Fruit fly (Drosophila melanogaster) whole organism, prepupa: ENCODE measurements around the gene CG7183.

Experiments used
- CG10631 ChIP-seq: fragments of 200-800 bp; sonication (Bioruptor generic); optimal IDR thresholded peaks from 2 replicates; lab custom pipeline; 2016; ENCODE audit warnings: missing biosample characterization, missing genetic modification characterization
- CG11294 ChIP-seq: fragments of 200-800 bp; sonication (Bioruptor generic); IDR thresholded peaks from 2 replicates; pipeline ENCODE4 v1.3.6; 2022; ENCODE audit warnings: missing biosample characterization, missing genetic modification characterization
- CG11762 ChIP-seq: fragments of 200-800 bp; sonication (Bioruptor generic); optimal IDR thresholded peaks from 3 replicates; lab custom pipeline; 2016; ENCODE audit warnings: missing biosample characterization, missing genetic modification characterization; ENCODE audit not compliant: insufficient read depth
- CG11902 ChIP-seq: fragments of 200-800 bp; sonication (Bioruptor generic); optimal IDR thresholded peaks from 3 replicates; lab custom pipeline; 2016; ENCODE audit warnings: missing biosample characterization, missing genetic modification characterization
- CG15336 ChIP-seq: fragments of 200-800 bp; sonication (Bioruptor generic); IDR thresholded peaks from 2 replicates; pipeline ENCODE4 v1.3.6; 2022; ENCODE audit warnings: missing biosample characterization, missing genetic modification characterization
- CG1621 ChIP-seq: fragments of 200-800 bp; sonication (Bioruptor generic); optimal IDR thresholded peaks from 3 replicates; lab custom pipeline; 2018; ENCODE audit warnings: missing biosample characterization, mild to moderate bottlenecking, missing genetic modification characterization
- CG32006 ChIP-seq: fragments of 200-800 bp; sonication (Bioruptor generic); optimal IDR thresholded peaks from 3 replicates; lab custom pipeline; 2017; ENCODE audit warnings: missing biosample characterization, mild to moderate bottlenecking, missing genetic modification characterization
- CG34406 ChIP-seq: fragments of 200-800 bp; sonication (Bioruptor generic); optimal IDR thresholded peaks from 3 replicates; lab custom pipeline; 2016; ENCODE audit warnings: missing biosample characterization, missing genetic modification characterization
- CG4318 ChIP-seq: fragments of 200-800 bp; sonication (Bioruptor generic); optimal IDR thresholded peaks from 3 replicates; lab custom pipeline; 2017; ENCODE audit warnings: missing biosample characterization, mild to moderate bottlenecking, missing genetic modification characterization
- CG6808 ChIP-seq: fragments of 200-800 bp; sonication (Bioruptor generic); optimal IDR thresholded peaks from 3 replicates; lab custom pipeline; 2017; ENCODE audit warnings: missing biosample characterization, missing genetic modification characterization, mild to moderate bottlenecking, moderate library complexity, missing genetic modification reagents
- CG8319 ChIP-seq: fragments of 200-800 bp; sonication (Bioruptor generic); optimal IDR thresholded peaks from 3 replicates; lab custom pipeline; 2016; ENCODE audit warnings: missing biosample characterization, missing genetic modification characterization
- CG8632 ChIP-seq: fragments of 200-800 bp; sonication (Bioruptor generic); optimal IDR thresholded peaks from 3 replicates; lab custom pipeline; 2016; ENCODE audit warnings: missing biosample characterization, missing genetic modification characterization
- CG9139 ChIP-seq: fragments of 200-800 bp; sonication (Bioruptor generic); optimal IDR thresholded peaks from 3 replicates; lab custom pipeline; 2017; ENCODE audit warnings: missing biosample characterization, mild to moderate bottlenecking, missing genetic modification characterization
- Eip93F ChIP-seq: fragments of 200-800 bp; sonication (Bioruptor generic); optimal IDR thresholded peaks from 2 replicates; lab custom pipeline; 2016; ENCODE audit warnings: missing biosample characterization, mild to moderate bottlenecking, missing genetic modification characterization
- Ets21C ChIP-seq: fragments of 200-800 bp; sonication (Bioruptor generic); optimal IDR thresholded peaks from 3 replicates; lab custom pipeline; 2016; ENCODE audit warnings: missing biosample characterization, missing genetic modification characterization
- Gug ChIP-seq: fragments of 200-800 bp; sonication (Bioruptor generic); IDR thresholded peaks from 2 replicates; pipeline ENCODE4 v1.3.6; 2022; ENCODE audit warnings: missing biosample characterization, missing genetic modification characterization
- Hr38 ChIP-seq: sonication (Bioruptor generic); optimal IDR thresholded peaks from 2 replicates; lab custom pipeline; 2016; ENCODE audit warnings: missing biosample characterization, missing genetic modification characterization
- Hr4 ChIP-seq: fragments of 200-800 bp; sonication (Bioruptor generic); optimal IDR thresholded peaks from 3 replicates; lab custom pipeline; 2016; ENCODE audit warnings: missing biosample characterization, missing genetic modification characterization
- Lpt ChIP-seq: fragments of 200-800 bp; sonication (Bioruptor generic); optimal IDR thresholded peaks from 3 replicates; lab custom pipeline; 2016; ENCODE audit warnings: missing biosample characterization, missing genetic modification characterization
- Sox14 ChIP-seq: fragments of 200-800 bp; sonication (Bioruptor generic); optimal IDR thresholded peaks from 3 replicates; lab custom pipeline; 2016; ENCODE audit warnings: missing biosample characterization, missing genetic modification characterization
- cyc ChIP-seq: fragments of 200-800 bp; sonication (Bioruptor generic); optimal IDR thresholded peaks from 3 replicates; lab custom pipeline; 2016; ENCODE audit warnings: missing biosample characterization, missing genetic modification characterization
- esn ChIP-seq: fragments of 200-800 bp; sonication (Bioruptor generic); optimal IDR thresholded peaks from 2 replicates; lab custom pipeline; 2016; ENCODE audit warnings: missing biosample characterization, mild to moderate bottlenecking, missing genetic modification characterization, moderate library complexity
- fd59A ChIP-seq: fragments of 200-800 bp; sonication (Bioruptor generic); optimal IDR thresholded peaks from 2 replicates; lab custom pipeline; 2017; ENCODE audit warnings: missing biosample characterization, mild to moderate bottlenecking, missing genetic modification characterization, missing genetic modification reagents
- fd85E ChIP-seq: fragments of 200-800 bp; sonication (Bioruptor generic); optimal IDR thresholded peaks from 3 replicates; lab custom pipeline; 2016; ENCODE audit warnings: missing biosample characterization, missing genetic modification characterization
- fkh ChIP-seq: fragments of 200-800 bp; sonication (Bioruptor generic); optimal IDR thresholded peaks from 3 replicates; lab custom pipeline; 2017; ENCODE audit warnings: missing biosample characterization, mild to moderate bottlenecking, missing genetic modification characterization, moderate library complexity
- lz ChIP-seq: fragments of 200-800 bp; sonication (Bioruptor generic); optimal IDR thresholded peaks from 3 replicates; lab custom pipeline; 2016; ENCODE audit warnings: missing biosample characterization, missing genetic modification characterization
- pdm3 ChIP-seq: fragments of 200-800 bp; sonication (Bioruptor generic); optimal IDR thresholded peaks from 3 replicates; lab custom pipeline; 2016; ENCODE audit warnings: missing biosample characterization, missing genetic modification characterization
- spab ChIP-seq: fragments of 200-800 bp; sonication (Bioruptor generic); optimal IDR thresholded peaks from 2 replicates; lab custom pipeline; 2017; ENCODE audit warnings: missing biosample characterization, mild to moderate bottlenecking, missing genetic modification characterization, missing genetic modification reagents
- svp ChIP-seq: fragments of 200-800 bp; sonication (Bioruptor generic); peaks from one replicate; lab custom pipeline; 2016; ENCODE audit warnings: missing biosample characterization, missing genetic modification characterization
- topi ChIP-seq: fragments of 200-800 bp; sonication (Bioruptor generic); optimal IDR thresholded peaks from 3 replicates; lab custom pipeline; 2016; ENCODE audit warnings: missing biosample characterization, missing genetic modification characterization

Gene CG7183

DNA sequence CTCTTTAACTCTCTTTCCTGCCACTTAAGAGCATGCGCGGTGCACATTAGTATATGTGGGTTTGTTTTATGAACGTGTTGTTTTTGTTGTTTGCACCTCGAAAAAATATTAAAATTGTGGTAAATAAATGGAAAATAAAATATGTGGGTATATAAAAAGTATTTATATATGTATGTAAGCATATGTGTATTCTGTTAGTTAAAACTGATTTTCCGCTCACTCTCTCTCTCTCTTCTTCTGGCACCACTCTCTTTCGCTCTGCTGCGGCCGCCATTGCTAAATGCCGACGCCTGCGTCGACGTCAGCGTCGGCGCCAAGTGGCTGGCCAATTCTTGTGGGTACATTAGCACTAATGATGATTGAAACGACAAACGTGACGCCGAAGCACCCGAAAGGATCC lies 44.8 kb upstream of the CG7183 start:
- TF ChIP-seq esn (GFP tag; lab: Kevin White, UChicago), result no peak
- TF ChIP-seq CG4318 (GFP tag; lab: Kevin White, UChicago), result no peak
- TF ChIP-seq Lpt (GFP tag; lab: Kevin White, UChicago), result no peak
- no peak for TF ChIP-seq fd59A (GFP tag; lab: Kevin White, UChicago)
- no peak for TF ChIP-seq Gug (GFP tag; lab: Robert Waterston, UW)
- no peak for TF ChIP-seq CG34406 (GFP tag; lab: Kevin White, UChicago)
- TF ChIP-seq cyc (GFP tag; lab: Kevin White, UChicago), result no peak

DNA sequence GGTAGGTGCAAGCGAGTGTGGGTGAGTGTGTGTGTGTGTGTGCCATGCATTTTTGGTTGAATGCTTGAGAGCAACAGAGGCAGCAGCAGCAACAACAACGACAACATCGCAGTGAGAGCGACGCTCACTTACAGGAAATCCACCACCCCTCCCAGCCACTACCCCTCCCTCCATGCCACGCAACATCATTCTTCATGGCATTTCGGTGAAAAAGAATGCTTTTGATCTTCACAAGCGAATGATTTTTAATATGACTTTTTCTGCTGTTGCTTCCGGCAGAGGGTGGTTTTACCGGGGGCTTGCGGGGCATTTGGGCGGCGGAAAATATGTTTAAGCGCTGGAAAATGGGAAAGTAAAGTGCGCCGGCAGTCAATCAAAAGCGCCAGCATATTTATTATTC lies 41.1 kb upstream of the CG7183 start:
- TF ChIP-seq CG11294 (GFP tag; lab: Robert Waterston, UW) (no peak), Lpt (GFP tag; lab: Kevin White, UChicago) (no peak), CG34406 (GFP tag; lab: Kevin White, UChicago) (no peak), CG9139 (GFP tag; lab: Kevin White, UChicago) (no peak), CG15336 (GFP tag; lab: Robert Waterston, UW) (no peak), esn (GFP tag; lab: Kevin White, UChicago) (no peak), Eip93F (no peak), cyc (GFP tag; lab: Kevin White, UChicago) (no peak)

dm6 chr3R:18260016-18260415 lies 39.5 kb upstream of the CG7183 start:
- TF ChIP-seq Lpt (GFP tag; lab: Kevin White, UChicago), result no peak
- TF ChIP-seq Ets21C, result no peak
- no peak for TF ChIP-seq svp (GFP tag; lab: Kevin White, UChicago)
- TF ChIP-seq lz (GFP tag; lab: Kevin White, UChicago), result no peak
- TF ChIP-seq Hr38 (GFP tag; lab: Kevin White, UChicago), result no peak
- no peak for TF ChIP-seq CG8632 (GFP tag; lab: Kevin White, UChicago)

- TF ChIP-seq Hr4 (no peak), CG1621 (tag; lab: Kevin White, UChicago) (peak; percentile 82)
These were observed 34.8 kb upstream of the CG7183 start, which contains the start of the genes Ada2a, Polr2D, Tgs1 and moi for dm6 chr3R:18255281-18255680. Gene Ada2a (minus strand): TSS chr3R:18255487. Gene Polr2D (minus strand): TSS chr3R:18255487. Gene Tgs1 (plus strand): TSS chr3R:18255530. Gene moi (plus strand): TSS chr3R:18255530.

DNA sequence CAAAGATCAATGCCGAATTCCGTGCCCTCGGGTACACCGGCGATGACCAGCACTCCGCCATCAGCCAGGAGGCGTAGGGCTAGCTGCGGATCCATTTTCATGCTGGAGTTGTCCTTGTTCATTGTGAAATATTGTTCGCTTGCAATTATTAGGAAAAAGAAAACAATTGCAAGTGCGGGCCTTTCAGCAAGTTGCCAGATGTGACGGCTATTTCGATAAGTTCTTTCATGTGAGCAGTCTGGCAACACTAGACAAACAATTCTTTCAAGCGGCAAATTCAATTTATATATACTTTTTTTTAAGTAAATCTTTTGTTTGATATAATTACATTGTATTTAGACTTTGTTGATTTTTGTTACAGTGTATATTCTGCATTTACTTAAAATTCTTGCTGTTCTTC lies 32.1 kb upstream of the CG7183 start, which contains the start of gene CG12320:
Gene CG12320, minus strand, starts transcription at position 157 of the 400 bp plus-strand sequence.
- peak; percentile 52 for TF ChIP-seq Sox14 (GFP tag; lab: Kevin White, UChicago)
- TF ChIP-seq CG1621 (tag; lab: Kevin White, UChicago), result peak; percentile 49
- no peak for TF ChIP-seq CG8319 (GFP tag; lab: Kevin White, UChicago)
- TF ChIP-seq esn (GFP tag; lab: Kevin White, UChicago), result peak; percentile 6
- TF ChIP-seq, all 60 proteins: peak for 3

DNA sequence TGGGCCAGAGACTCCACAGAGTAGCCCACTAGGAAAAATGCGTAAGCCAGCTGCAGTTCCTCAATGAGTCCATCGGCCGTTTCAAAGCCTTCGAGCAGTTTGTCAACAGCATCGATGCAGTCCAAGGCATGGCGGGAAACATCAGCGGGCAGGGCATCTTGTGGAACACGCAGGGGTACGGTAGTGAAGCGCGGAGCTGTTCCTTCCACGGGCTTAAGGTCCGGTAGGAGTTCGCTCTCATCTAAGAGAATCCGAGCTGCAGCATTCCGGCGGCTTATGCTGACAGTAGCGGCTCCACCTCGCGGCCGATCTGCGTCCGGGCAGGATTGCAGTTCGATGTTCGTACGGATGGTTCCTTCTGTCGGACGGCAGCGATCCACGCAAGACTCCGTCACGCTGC lies 31.4 kb upstream of the CG7183 start:
- TF ChIP-seq CG32006 (GFP tag; lab: Kevin White, UChicago) (no peak), topi (GFP tag; lab: Kevin White, UChicago) (no peak)
- TF ChIP-seq, all 60 proteins: peak for 0

dm6 chr3R:18250815-18251214 lies 30.3 kb upstream of the CG7183 start, which contains the start of gene CG18598:
Gene CG18598 (plus strand): TSS chr3R:18251115.
- TF ChIP-seq CG10631 (GFP tag; lab: Kevin White, UChicago) (no peak), CG34406 (GFP tag; lab: Kevin White, UChicago) (no peak), fd85E (GFP tag; lab: Kevin White, UChicago) (no peak), CG6808 (GFP tag; lab: Kevin White, UChicago) (no peak), pdm3 (no peak), CG11902 (GFP tag; lab: Kevin White, UChicago) (no peak), Ets21C (no peak), spab (GFP tag; lab: Kevin White, UChicago) (no peak), CG11294 (GFP tag; lab: Robert Waterston, UW) (no peak), Hr4 (no peak), Eip93F (no peak), CG11762 (no peak), CG8632 (GFP tag; lab: Kevin White, UChicago) (no peak), fkh (no peak)
